Worm (Caenorhabditis elegans) whole organism, mixed stage, embryonic: ENCODE data around the gene ghi-1.

ENCODE experiments used
- M03D4.4 ChIP-seq: sonication (generic microtip); optimal IDR thresholded peaks from 2 replicates; lab custom pipeline; 2017; ENCODE audit warnings: mild to moderate bottlenecking, missing genetic modification characterization, missing compliant biosample characterization
- bed-3 ChIP-seq: fragments of 200-800 bp; sonication (Bioruptor generic); optimal IDR thresholded peaks from 3 replicates; lab custom pipeline; 2018; ENCODE audit warnings: mild to moderate bottlenecking, missing genetic modification characterization, moderate library complexity, missing compliant biosample characterization
- blmp-1 ChIP-seq: fragments of 150-350 bp; optimal IDR thresholded peaks from 2 replicates; lab custom pipeline; 2014; ENCODE audit warnings: missing biosample characterization, missing genetic modification characterization
- ceh-39 ChIP-seq: fragments of 150-350 bp; optimal IDR thresholded peaks from 2 replicates; lab custom pipeline; 2014; ENCODE audit warnings: missing biosample characterization, missing genetic modification characterization
- ceh-43 ChIP-seq: fragments of 200-800 bp; sonication (Bioruptor generic); optimal IDR thresholded peaks from 2 replicates; lab custom pipeline; 2018; ENCODE audit warnings: mild to moderate bottlenecking, missing genetic modification characterization, moderate library complexity, missing compliant biosample characterization
- ceh-83 ChIP-seq: fragments of 200-800 bp; sonication (Bioruptor generic); optimal IDR thresholded peaks from 2 replicates; lab custom pipeline; 2018; ENCODE audit warnings: mild to moderate bottlenecking, missing genetic modification characterization, missing compliant biosample characterization
- ces-1 ChIP-seq: fragments of 150-350 bp; optimal IDR thresholded peaks from 2 replicates; lab custom pipeline; 2014; ENCODE audit warnings: missing biosample characterization, missing genetic modification reagents, missing genetic modification characterization
- cnd-1 ChIP-seq: fragments of 200-800 bp; sonication (Bioruptor generic); optimal IDR thresholded peaks from 2 replicates; lab custom pipeline; 2018; ENCODE audit warnings: mild to moderate bottlenecking, missing genetic modification characterization, missing compliant biosample characterization
- drap-1 ChIP-seq: fragments of 200-800 bp; sonication (Bioruptor generic); optimal IDR thresholded peaks from 3 replicates; lab custom pipeline; 2018; ENCODE audit warnings: mild to moderate bottlenecking, missing genetic modification characterization, missing compliant biosample characterization
- elt-1 ChIP-seq: sonication (generic microtip); optimal IDR thresholded peaks from 2 replicates; lab custom pipeline; 2017; ENCODE audit warnings: missing genetic modification characterization, mild to moderate bottlenecking, missing compliant biosample characterization, antibody characterized with exemption, moderate library complexity, borderline replicate concordance; ENCODE audit not compliant: insufficient read depth
- elt-3 ChIP-seq: fragments of 150-350 bp; optimal IDR thresholded peaks from 2 replicates; lab custom pipeline; 2014; ENCODE audit warnings: missing biosample characterization, missing genetic modification characterization
- flh-1 ChIP-seq: fragments of 200-800 bp; sonication (Bioruptor generic); optimal IDR thresholded peaks from 2 replicates; lab custom pipeline; 2018; ENCODE audit warnings: mild to moderate bottlenecking, missing genetic modification characterization, moderate library complexity, missing compliant biosample characterization
- ham-2 ChIP-seq: fragments of 200-800 bp; sonication (Bioruptor generic); optimal IDR thresholded peaks from 2 replicates; lab custom pipeline; 2018; ENCODE audit warnings: mild to moderate bottlenecking, missing genetic modification characterization, missing compliant biosample characterization
- hlh-1 ChIP-seq: fragments of 150-350 bp; optimal IDR thresholded peaks from 2 replicates; lab custom pipeline; 2014; ENCODE audit warnings: missing biosample characterization, missing genetic modification reagents, missing genetic modification characterization
- lin-13 ChIP-seq: fragments of 150-350 bp; optimal IDR thresholded peaks from 2 replicates; lab custom pipeline; 2014; ENCODE audit warnings: missing biosample characterization, missing genetic modification characterization
- lin-32 ChIP-seq: fragments of 200-800 bp; sonication (Bioruptor generic); optimal IDR thresholded peaks from 2 replicates; lab custom pipeline; 2018; ENCODE audit warnings: mild to moderate bottlenecking, missing genetic modification characterization, missing compliant biosample characterization
- lsy-2 ChIP-seq: fragments of 150-350 bp; optimal IDR thresholded peaks from 2 replicates; lab custom pipeline; 2014; ENCODE audit warnings: missing biosample characterization, missing genetic modification characterization
- mab-5 ChIP-seq: fragments of 150-350 bp; optimal IDR thresholded peaks from 2 replicates; lab custom pipeline; 2014; ENCODE audit warnings: missing biosample characterization, missing genetic modification characterization
- mep-1 ChIP-seq: fragments of 150-350 bp; optimal IDR thresholded peaks from 2 replicates; lab custom pipeline; 2017; ENCODE audit warnings: missing biosample characterization, missing genetic modification reagents, missing genetic modification characterization, inconsistent platforms
- nhr-28 ChIP-seq: fragments of 150-350 bp; optimal IDR thresholded peaks from 2 replicates; lab custom pipeline; 2014; ENCODE audit warnings: missing biosample characterization, missing genetic modification characterization
- nhr-76 ChIP-seq: sonication (generic microtip); optimal IDR thresholded peaks from 2 replicates; lab custom pipeline; 2017; ENCODE audit warnings: missing biosample characterization, missing genetic modification characterization
- sem-2 ChIP-seq: fragments of 200-800 bp; sonication (Bioruptor generic); optimal IDR thresholded peaks from 2 replicates; lab custom pipeline; 2018; ENCODE audit warnings: mild to moderate bottlenecking, missing genetic modification characterization, missing compliant biosample characterization
- sptf-1 ChIP-seq: sonication (generic microtip); optimal IDR thresholded peaks from 2 replicates; lab custom pipeline; 2017; ENCODE audit warnings: mild to moderate bottlenecking, missing genetic modification characterization, moderate library complexity, missing compliant biosample characterization
- tbx-8 ChIP-seq: fragments of 200-800 bp; sonication (Bioruptor generic); optimal IDR thresholded peaks from 2 replicates; lab custom pipeline; 2018; ENCODE audit warnings: mild to moderate bottlenecking, missing genetic modification characterization, moderate library complexity, missing compliant biosample characterization
- unc-120 ChIP-seq: sonication (generic microtip); optimal IDR thresholded peaks from 2 replicates; lab custom pipeline; 2017; ENCODE audit warnings: missing genetic modification characterization, missing compliant biosample characterization; ENCODE audit not compliant: poor library complexity, severe bottlenecking
- unc-39 ChIP-seq: fragments of 150-350 bp; optimal IDR thresholded peaks from 2 replicates; lab custom pipeline; 2014; ENCODE audit warnings: missing biosample characterization, missing genetic modification characterization
- unc-62 ChIP-seq: fragments of 150-350 bp; optimal IDR thresholded peaks from 2 replicates; lab custom pipeline; 2014; ENCODE audit warnings: missing biosample characterization, missing genetic modification reagents, missing genetic modification characterization
- zip-8 ChIP-seq: fragments of 150-350 bp; optimal IDR thresholded peaks from 2 replicates; lab custom pipeline; 2014; ENCODE audit warnings: missing biosample characterization, missing genetic modification characterization
- ztf-11 ChIP-seq: fragments of 150-350 bp; optimal IDR thresholded peaks from 2 replicates; lab custom pipeline; 2014; ENCODE audit warnings: missing biosample characterization, missing genetic modification characterization

ghi-1 gene

DNA sequence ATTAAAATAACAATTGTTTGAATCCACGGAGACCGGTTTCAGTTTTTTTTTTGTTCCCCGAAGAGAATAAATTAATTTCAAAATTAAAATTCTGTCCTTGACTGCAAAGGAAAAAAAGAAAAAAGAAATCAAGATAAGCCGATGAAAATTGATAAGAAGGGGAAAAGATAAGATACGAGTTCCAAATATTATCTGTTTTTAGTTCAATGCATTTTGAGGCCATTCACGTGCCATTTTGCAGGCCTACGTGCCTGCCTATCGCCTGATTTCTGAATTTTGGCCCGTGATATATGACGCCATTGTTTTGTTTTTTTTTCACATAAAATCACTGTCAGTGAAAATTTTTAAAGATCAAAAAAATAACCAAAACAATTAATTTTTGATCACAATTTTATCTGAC is 35.1 kb upstream of the ghi-1 start:
- TF ChIP-seq elt-1 (tag; lab: Kevin White, UChicago) (peak; percentile 67), sem-2 (GFP tag; lab: Kevin White, UChicago) (no peak), elt-3 (tag; lab: Kevin White, UChicago) (peak; percentile 26), drap-1 (GFP tag; lab: Kevin White, UChicago) (no peak)

- TF ChIP-seq elt-3 (tag; lab: Kevin White, UChicago) = no peak
Observed at ce11 chrII:11612034-11612723, 34.4 kb upstream of the ghi-1 start, which contains the start of gene F07A11.5. F07A11.5 (plus strand) TSS chrII:11612300.

DNA sequence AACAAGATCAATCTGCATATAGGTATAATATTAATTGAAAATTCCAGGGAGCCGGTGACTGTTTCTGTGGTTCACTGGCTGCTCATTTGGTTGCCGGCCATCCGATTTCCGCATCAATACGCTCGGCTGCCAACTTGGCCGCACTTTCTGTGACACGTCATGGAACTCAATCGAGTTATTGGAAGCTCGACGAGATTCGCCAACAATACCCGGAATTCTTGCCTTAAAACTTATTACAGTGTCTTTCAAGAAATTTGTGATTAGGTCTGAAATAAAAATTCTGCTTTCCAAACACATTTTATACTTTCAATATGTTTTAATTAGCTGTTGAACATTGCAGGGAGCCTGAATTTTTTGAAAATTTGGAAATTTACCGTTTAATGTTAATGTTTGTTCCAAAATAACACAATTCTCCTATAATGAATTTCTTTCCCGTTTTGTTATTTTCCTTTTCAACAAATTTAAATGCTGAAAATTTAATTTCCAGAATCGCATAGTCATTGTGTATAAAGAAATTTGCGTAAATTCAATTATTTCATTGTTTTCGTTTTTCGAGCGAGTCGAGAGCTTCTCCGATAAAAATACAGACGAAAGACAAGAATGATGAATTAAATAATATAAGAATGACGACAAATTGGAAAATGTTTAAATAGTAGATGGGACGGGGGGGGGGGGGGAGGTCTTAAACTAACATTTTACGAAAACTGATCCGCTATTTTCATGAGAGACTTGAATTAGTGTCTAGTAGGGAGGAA is 32.3 kb upstream of the ghi-1 start:
- no peak for TF ChIP-seq flh-1 (GFP tag; lab: Kevin White, UChicago)
- peak; percentile 14 for TF ChIP-seq ces-1
- peak; percentile 35 for TF ChIP-seq ceh-83 (GFP tag; lab: Kevin White, UChicago)

- no peak for TF ChIP-seq ces-1
- no peak for TF ChIP-seq zip-8 (tag; lab: Kevin White, UChicago)
- TF ChIP-seq lin-32 = no peak
- TF ChIP-seq elt-1 (tag; lab: Kevin White, UChicago) = no peak
- TF ChIP-seq unc-62 (GFP tag; lab: Kevin White, UChicago) = no peak
- no peak for TF ChIP-seq hlh-1 (tag; lab: Kevin White, UChicago)
- no peak for TF ChIP-seq unc-120
- TF ChIP-seq unc-39 (tag; lab: Kevin White, UChicago) = no peak
- TF ChIP-seq M03D4.4 (tag; lab: Kevin White, UChicago) = no peak
- no peak for TF ChIP-seq drap-1 (GFP tag; lab: Kevin White, UChicago)
- TF ChIP-seq blmp-1 = no peak
- TF ChIP-seq ztf-11 (tag; lab: Kevin White, UChicago) = no peak
- no peak for TF ChIP-seq mep-1 (tag; lab: Kevin White, UChicago)
- no peak for TF ChIP-seq tbx-8 (GFP tag; lab: Kevin White, UChicago)
- TF ChIP-seq nhr-28 (tag; lab: Kevin White, UChicago) = no peak
- TF ChIP-seq nhr-76 = no peak
- TF ChIP-seq bed-3 (GFP tag; lab: Kevin White, UChicago) = no peak
- no peak for TF ChIP-seq ceh-43 (GFP tag; lab: Kevin White, UChicago)
- TF ChIP-seq sptf-1 = no peak
Observed at ce11 chrII:11616333-11616942, 30.1 kb upstream of the ghi-1 start.

- TF ChIP-seq lsy-2 (tag; lab: Kevin White, UChicago) (no peak), nhr-76 (no peak), zip-8 (tag; lab: Kevin White, UChicago) (no peak), ztf-11 (tag; lab: Kevin White, UChicago) (no peak), tbx-8 (GFP tag; lab: Kevin White, UChicago) (no peak), ces-1 (no peak), ham-2 (GFP tag; lab: Kevin White, UChicago) (no peak), drap-1 (GFP tag; lab: Kevin White, UChicago) (no peak), blmp-1 (no peak), unc-62 (GFP tag; lab: Kevin White, UChicago) (no peak), lin-13 (tag; lab: Kevin White, UChicago) (no peak), unc-39 (tag; lab: Kevin White, UChicago) (no peak), M03D4.4 (tag; lab: Kevin White, UChicago) (no peak), nhr-28 (tag; lab: Kevin White, UChicago) (no peak), mab-5 (no peak), cnd-1 (tag; lab: Kevin White, UChicago) (no peak), elt-1 (tag; lab: Kevin White, UChicago) (no peak), ceh-39 (tag; lab: Kevin White, UChicago) (no peak)
Observed at ce11 chrII:11617715-11618114, 28.8 kb upstream of the ghi-1 start.
